Worm (Caenorhabditis elegans) whole organism, L4 larva: Measurements from ENCODE around the gene hda-2.

Experiments used
- D1046.2 ChIP-seq: fragments of 200-800 bp; sonication (Bioruptor generic); IDR thresholded peaks from 2 replicates; pipeline ENCODE4 v1.3.6; 2022; ENCODE audit warnings: missing genetic modification characterization, missing compliant biosample characterization
- F26F4.8 ChIP-seq: fragments of 200-800 bp; sonication (Bioruptor generic); conservative IDR thresholded peaks from 2 replicates; pipeline ENCODE4 v1.3.6; 2022; ENCODE audit warnings: missing genetic modification characterization, missing compliant biosample characterization
- Y105C5A.15 ChIP-seq: fragments of 200-800 bp; sonication (Bioruptor generic); IDR thresholded peaks from 2 replicates; pipeline ENCODE4 v1.3.6; 2022; ENCODE audit warnings: missing genetic modification characterization, missing compliant biosample characterization
- ZK546.5 ChIP-seq, 2 experiments: sonication (generic microtip); optimal IDR thresholded peaks; 2 replicates each; lab custom pipeline; 2017; ENCODE audit warnings: missing biosample characterization in 2 of 2, missing genetic modification characterization in 2 of 2
- aly-2 ChIP-seq: sonication (generic microtip); optimal IDR thresholded peaks from 2 replicates; lab custom pipeline; 2018; ENCODE audit warnings: missing biosample characterization, missing genetic modification characterization
- ama-1 ChIP-seq: fragments of 150-350 bp; optimal IDR thresholded peaks from 2 replicates; lab custom pipeline; 2014; ENCODE audit warnings: inconsistent platforms, mixed read lengths
- attf-4 ChIP-seq: sonication (generic microtip); optimal IDR thresholded peaks from 3 replicates; lab custom pipeline; 2017; ENCODE audit warnings: missing biosample characterization, missing genetic modification characterization
- ceh-28 ChIP-seq: fragments of 150-350 bp; optimal IDR thresholded peaks from 2 replicates; lab custom pipeline; 2014; ENCODE audit warnings: missing biosample characterization, missing genetic modification reagents, missing genetic modification characterization
- ceh-32 ChIP-seq: sonication (generic microtip); optimal IDR thresholded peaks from 2 replicates; lab custom pipeline; 2016; ENCODE audit warnings: mild to moderate bottlenecking, missing genetic modification characterization, missing compliant biosample characterization; ENCODE audit not compliant: poor library complexity
- ceh-62 ChIP-seq: sonication (generic microtip); optimal IDR thresholded peaks from 2 replicates; lab custom pipeline; 2017; ENCODE audit warnings: missing biosample characterization, missing genetic modification characterization
- ceh-82 ChIP-seq: sonication (generic microtip); optimal IDR thresholded peaks from 2 replicates; lab custom pipeline; 2017; ENCODE audit warnings: missing biosample characterization, missing genetic modification characterization
- cey-2 ChIP-seq: sonication (generic microtip); optimal IDR thresholded peaks from 3 replicates; lab custom pipeline; 2017; ENCODE audit warnings: missing genetic modification characterization, mild to moderate bottlenecking, missing compliant biosample characterization, antibody characterized with exemption, borderline replicate concordance; ENCODE audit not compliant: insufficient read depth
- ctbp-1 ChIP-seq: fragments of 200-800 bp; sonication (Bioruptor generic); IDR thresholded peaks from 2 replicates; pipeline ENCODE4 v1.3.6; 2022; ENCODE audit warnings: missing genetic modification reagents, missing genetic modification characterization, missing compliant biosample characterization
- daf-12 ChIP-seq: fragments of 150-350 bp; optimal IDR thresholded peaks from 2 replicates; lab custom pipeline; 2014; ENCODE audit warnings: missing biosample characterization, missing genetic modification reagents, missing genetic modification characterization
- daf-8 ChIP-seq: fragments of 200-800 bp; sonication (Bioruptor generic); IDR thresholded peaks from 2 replicates; pipeline ENCODE4 v1.3.6; 2022; ENCODE audit warnings: missing genetic modification characterization, missing compliant biosample characterization
- dmd-8 ChIP-seq: fragments of 200-800 bp; sonication (Bioruptor generic); IDR thresholded peaks from 2 replicates; pipeline ENCODE4 v1.3.6; 2022; ENCODE audit warnings: missing genetic modification characterization, missing compliant biosample characterization
- dpl-1 ChIP-seq: fragments of 150-350 bp; optimal IDR thresholded peaks from 2 replicates; lab custom pipeline; 2014; ENCODE audit warnings: missing biosample characterization, missing genetic modification reagents, missing genetic modification characterization
- duxl-1 ChIP-seq: sonication (generic microtip); optimal IDR thresholded peaks from 2 replicates; lab custom pipeline; 2016; ENCODE audit warnings: mild to moderate bottlenecking, missing genetic modification characterization, moderate library complexity, missing compliant biosample characterization; ENCODE audit not compliant: poor library complexity
- dve-1 ChIP-seq: sonication (generic microtip); optimal IDR thresholded peaks from 2 replicates; lab custom pipeline; 2017; ENCODE audit warnings: antibody characterized with exemption, mild to moderate bottlenecking, missing genetic modification characterization, missing compliant biosample characterization; ENCODE audit not compliant: insufficient read depth
- egl-43 ChIP-seq: fragments of 200-800 bp; sonication (Bioruptor generic); IDR thresholded peaks from 2 replicates; pipeline ENCODE4 v1.3.6; 2022; ENCODE audit warnings: missing genetic modification reagents, missing genetic modification characterization, missing compliant biosample characterization
- gei-8 ChIP-seq: fragments of 200-800 bp; sonication (Bioruptor generic); optimal IDR thresholded peaks from 2 replicates; lab custom pipeline; 2018; ENCODE audit warnings: mild to moderate bottlenecking, missing genetic modification characterization, missing compliant biosample characterization
- hif-1 ChIP-seq, 2 experiments: sonication (generic microtip); optimal IDR thresholded peaks; 2 replicates each; lab custom pipeline; 2016 to 2017; ENCODE audit warnings: missing compliant biosample characterization in 2 of 2, missing genetic modification characterization in 2 of 2, missing genetic modification reagents in 2 of 2, missing genotype in 2 of 2, mild to moderate bottlenecking in 1 of 2
- hlh-11 ChIP-seq: fragments of 200-800 bp; sonication (Bioruptor generic); optimal IDR thresholded peaks from 2 replicates; lab custom pipeline; 2018; ENCODE audit warnings: mild to moderate bottlenecking, missing genetic modification characterization, missing compliant biosample characterization
- hmg-1.1 ChIP-seq: fragments of 200-800 bp; sonication (Bioruptor generic); IDR thresholded peaks from 2 replicates; pipeline ENCODE4 v1.3.6; 2022; ENCODE audit warnings: missing genetic modification reagents, missing genetic modification characterization, missing compliant biosample characterization
- lim-7 ChIP-seq: fragments of 200-800 bp; sonication (Bioruptor generic); IDR thresholded peaks from 2 replicates; pipeline ENCODE4 v1.3.6; 2022; ENCODE audit warnings: missing genetic modification characterization, missing compliant biosample characterization
- lin-38 ChIP-seq: fragments of 200-800 bp; sonication (Bioruptor generic); IDR thresholded peaks from 2 replicates; pipeline ENCODE4 v1.3.6; 2022; ENCODE audit warnings: missing genetic modification reagents, missing genetic modification characterization, missing compliant biosample characterization
- madf-5 ChIP-seq, 2 experiments: fragments of 200-800 bp; sonication (Bioruptor generic); IDR thresholded peaks; 2 replicates each; pipeline ENCODE4 v1.3.6; 2022; ENCODE audit warnings: missing compliant biosample characterization in 2 of 2, missing genetic modification characterization in 2 of 2
- mes-2 ChIP-seq: sonication (generic microtip); optimal IDR thresholded peaks from 2 replicates; lab custom pipeline; 2016; ENCODE audit warnings: missing genotype, mild to moderate bottlenecking, missing genetic modification characterization, missing compliant biosample characterization; ENCODE audit not compliant: poor library complexity, severe bottlenecking
- nhr-10 ChIP-seq: fragments of 150-350 bp; optimal IDR thresholded peaks from 2 replicates; lab custom pipeline; 2014; ENCODE audit warnings: missing biosample characterization, missing genetic modification characterization
- nhr-11 ChIP-seq: fragments of 150-350 bp; optimal IDR thresholded peaks from 2 replicates; lab custom pipeline; 2014; ENCODE audit warnings: missing biosample characterization, missing genetic modification characterization
- nhr-28 ChIP-seq: fragments of 150-350 bp; optimal IDR thresholded peaks from 2 replicates; lab custom pipeline; 2014; ENCODE audit warnings: missing biosample characterization, missing genetic modification characterization
- nhr-41 ChIP-seq: fragments of 200-800 bp; sonication (Bioruptor generic); IDR thresholded peaks from 2 replicates; pipeline ENCODE4 v1.3.6; 2022; ENCODE audit warnings: missing genetic modification reagents, missing genetic modification characterization, missing compliant biosample characterization
- nhr-48 ChIP-seq: sonication (generic microtip); optimal IDR thresholded peaks from 2 replicates; lab custom pipeline; 2016; ENCODE audit warnings: mild to moderate bottlenecking, missing genetic modification characterization, missing compliant biosample characterization
- nhr-6 ChIP-seq: fragments of 150-350 bp; optimal IDR thresholded peaks from 2 replicates; lab custom pipeline; 2014; ENCODE audit warnings: missing biosample characterization, missing genetic modification characterization
- nhr-76 ChIP-seq: fragments of 150-350 bp; optimal IDR thresholded peaks from 2 replicates; lab custom pipeline; 2014; ENCODE audit warnings: missing biosample characterization, missing genetic modification characterization
- nhr-77 ChIP-seq: fragments of 150-350 bp; optimal IDR thresholded peaks from 2 replicates; lab custom pipeline; 2014; ENCODE audit warnings: missing biosample characterization, missing genetic modification characterization
- pha-4 ChIP-seq, 2 experiments: fragments of 150-350 bp in 1 of 2; fragments of 200-800 bp in 1 of 2; sonication (Bioruptor generic) in 1 of 2; IDR thresholded peaks in 1 of 2; optimal IDR thresholded peaks in 1 of 2; 2 replicates each; pipeline versions ENCODE4 v1.3.6 to Lab custom; 2014 to 2022; ENCODE audit warnings: missing genetic modification characterization in 2 of 2, missing genetic modification reagents in 2 of 2, missing biosample characterization in 1 of 2, missing compliant biosample characterization in 1 of 2
- pqm-1 ChIP-seq: sonication (generic microtip); optimal IDR thresholded peaks from 2 replicates; lab custom pipeline; 2017; ENCODE audit warnings: missing biosample characterization, missing genetic modification characterization
- rbr-2 ChIP-seq: sonication (generic microtip); optimal IDR thresholded peaks from 2 replicates; lab custom pipeline; 2016; ENCODE audit warnings: missing genotype, missing genetic modification characterization, missing compliant biosample characterization
- set-16 ChIP-seq: fragments of 200-800 bp; sonication (Bioruptor generic); IDR thresholded peaks from 2 replicates; pipeline ENCODE4 v1.3.6; 2022; ENCODE audit warnings: missing genetic modification reagents, missing genetic modification characterization, missing compliant biosample characterization
- skn-1 ChIP-seq: fragments of 150-350 bp; optimal IDR thresholded peaks from 2 replicates; lab custom pipeline; 2014; ENCODE audit warnings: missing biosample characterization, missing genetic modification characterization
- snpc-4 ChIP-seq: fragments of 150-350 bp; optimal IDR thresholded peaks from 2 replicates; lab custom pipeline; 2014; ENCODE audit warnings: missing biosample characterization, missing genetic modification characterization
- spr-1 ChIP-seq: sonication (generic microtip); optimal IDR thresholded peaks from 2 replicates; lab custom pipeline; 2016; ENCODE audit warnings: mild to moderate bottlenecking, missing genetic modification characterization, missing compliant biosample characterization
- spr-3 ChIP-seq: fragments of 200-800 bp; sonication (Bioruptor generic); optimal IDR thresholded peaks from 2 replicates; lab custom pipeline; 2018; ENCODE audit warnings: mild to moderate bottlenecking, missing genetic modification characterization, missing compliant biosample characterization
- tra-1 ChIP-seq: fragments of 200-800 bp; sonication (Bioruptor generic); IDR thresholded peaks from 2 replicates; pipeline ENCODE4 v1.3.6; 2022; ENCODE audit warnings: missing genetic modification reagents, missing genetic modification characterization, missing compliant biosample characterization
- unc-130 ChIP-seq: sonication (generic microtip); optimal IDR thresholded peaks from 2 replicates; lab custom pipeline; 2016; ENCODE audit warnings: missing genetic modification reagents, missing genetic modification characterization, missing compliant biosample characterization
- zag-1 ChIP-seq: fragments of 150-350 bp; optimal IDR thresholded peaks from 2 replicates; lab custom pipeline; 2014; ENCODE audit warnings: missing biosample characterization, missing genetic modification characterization
- zfp-2 ChIP-seq: sonication (generic microtip); optimal IDR thresholded peaks from 2 replicates; lab custom pipeline; 2016; ENCODE audit warnings: mild to moderate bottlenecking, missing genetic modification characterization, missing compliant biosample characterization
- zip-11 ChIP-seq: fragments of 200-800 bp; sonication (Bioruptor generic); IDR thresholded peaks from 2 replicates; pipeline ENCODE4 v1.3.6; 2022; ENCODE audit warnings: missing genetic modification characterization, missing compliant biosample characterization
- zip-2 ChIP-seq: fragments of 150-350 bp; optimal IDR thresholded peaks from 2 replicates; lab custom pipeline; 2014; ENCODE audit warnings: missing biosample characterization, missing genetic modification characterization
- ztf-11 ChIP-seq: fragments of 150-350 bp; optimal IDR thresholded peaks from 2 replicates; lab custom pipeline; 2014; ENCODE audit warnings: missing biosample characterization, missing genetic modification characterization
- ztf-7 ChIP-seq: fragments of 150-350 bp; optimal IDR thresholded peaks from 2 replicates; lab custom pipeline; 2014; ENCODE audit warnings: missing biosample characterization, missing genetic modification characterization

The hda-2 gene

DNA sequence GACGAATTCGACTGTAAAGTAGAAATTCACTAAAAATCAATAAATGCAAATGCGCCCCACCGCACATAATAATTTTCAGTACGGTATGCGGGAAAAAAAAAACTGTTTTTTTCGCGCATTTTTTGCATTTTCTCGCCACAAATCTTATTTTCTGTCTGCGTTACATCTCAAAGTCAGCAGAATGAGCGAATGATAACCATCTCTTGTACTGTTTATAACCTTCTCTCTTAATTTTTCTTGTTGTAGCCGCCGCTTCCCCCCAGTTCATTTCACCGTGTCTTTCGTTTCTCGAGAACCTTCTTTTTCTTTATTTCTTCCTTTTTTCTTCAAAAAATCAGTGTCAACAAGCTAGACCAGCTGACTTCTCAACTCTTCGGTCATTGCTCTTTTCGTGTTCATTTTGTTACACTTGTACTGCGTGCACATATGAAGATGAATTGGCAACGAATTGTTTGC lies 6.8 kb downstream of the hda-2 start:
- TF ChIP-seq hmg-1.1 (GFP tag; lab: Robert Waterston, UW) = no peak
- no peak for TF ChIP-seq F26F4.8
- TF ChIP-seq skn-1 (tag; lab: Kevin White, UChicago) = no peak
- no peak for TF ChIP-seq madf-5 (GFP tag; IDR thresholded peaks at IDR 0.05; lab: Robert Waterston, UW)
- TF ChIP-seq nhr-28 = peak; percentile 60
- no peak for TF ChIP-seq hif-1 (tag; optimal IDR thresholded peaks at IDR 0.05; lab: Kevin White, UChicago)
- no peak for TF ChIP-seq nhr-10 (tag; lab: Kevin White, UChicago)
- TF ChIP-seq zfp-2 (tag; lab: Kevin White, UChicago) = no peak
- TF ChIP-seq Y105C5A.15 (GFP tag; lab: Robert Waterston, UW) = no peak
- peak; percentile 5 for TF ChIP-seq nhr-6 (tag; lab: Kevin White, UChicago)
- TF ChIP-seq lim-7 (GFP tag; lab: Robert Waterston, UW) = no peak
- TF ChIP-seq nhr-41 = no peak
- 0 out of 2 replicates have a peak, but pooled peaks have one; percentile 3 for TF ChIP-seq dmd-8 (GFP tag; lab: Robert Waterston, UW)
- TF ChIP-seq ZK546.5 (tag; optimal IDR thresholded peaks at IDR 0.05; lab: Kevin White, UChicago) = no peak
- TF ChIP-seq duxl-1 (tag; lab: Kevin White, UChicago) = no peak
- TF ChIP-seq gei-8 (GFP tag; lab: Kevin White, UChicago) = peak; percentile 11
- no peak for TF ChIP-seq ztf-7 (tag; lab: Kevin White, UChicago)
- no peak for TF ChIP-seq egl-43 (GFP tag; lab: Robert Waterston, UW)
- peak; percentile 4 for TF ChIP-seq mes-2
- TF ChIP-seq attf-4 (tag; lab: Kevin White, UChicago) = no peak
- no peak for TF ChIP-seq nhr-48 (tag; lab: Kevin White, UChicago)
- TF ChIP-seq aly-2 (tag; lab: Kevin White, UChicago) = no peak
- TF ChIP-seq ctbp-1 (GFP tag; lab: Robert Waterston, UW) = 0 out of 2 replicates have a peak, but pooled peaks have one; percentile 54
- no peak for TF ChIP-seq zip-2 (tag; lab: Kevin White, UChicago)
- no peak for TF ChIP-seq ceh-62 (tag; lab: Kevin White, UChicago)
- peak; percentile 12 for TF ChIP-seq nhr-77
- TF ChIP-seq zip-11 (GFP tag; lab: Robert Waterston, UW) = no peak
- TF ChIP-seq unc-130 = peak; percentile 17
- no peak for TF ChIP-seq ceh-28
- peak; percentile 63 for TF ChIP-seq hlh-11 (tag; lab: Kevin White, UChicago)
- TF ChIP-seq ama-1 (lab: Kevin White, UChicago) = no peak
- TF ChIP-seq set-16 (GFP tag; lab: Robert Waterston, UW) = no peak
- TF ChIP-seq lin-38 (GFP tag; lab: Robert Waterston, UW) = peak; percentile 93
- no peak for TF ChIP-seq ztf-11 (tag; lab: Kevin White, UChicago)
- no peak for TF ChIP-seq snpc-4
- no peak for TF ChIP-seq D1046.2 (GFP tag; lab: Robert Waterston, UW)
- TF ChIP-seq spr-1 (tag; lab: Kevin White, UChicago) = no peak
- TF ChIP-seq cey-2 (tag; lab: Kevin White, UChicago) = no peak
- TF ChIP-seq nhr-11 (tag; lab: Kevin White, UChicago) = peak; percentile 62
- no peak for TF ChIP-seq rbr-2
- peak; percentile 48 for TF ChIP-seq dve-1 (tag; lab: Kevin White, UChicago)
- no peak for TF ChIP-seq ceh-32 (tag; lab: Kevin White, UChicago)
- no peak for TF ChIP-seq zag-1 (tag; lab: Kevin White, UChicago)
- TF ChIP-seq spr-3 = no peak
- TF ChIP-seq tra-1 (GFP tag; lab: Robert Waterston, UW) = peak; percentile 24; the same call in 1 of the 2 replicates
- no peak for TF ChIP-seq pqm-1 (tag; lab: Kevin White, UChicago)
- no peak for TF ChIP-seq nhr-76 (tag; lab: Kevin White, UChicago)
- no peak for TF ChIP-seq dpl-1
- TF ChIP-seq daf-12 (tag; lab: Kevin White, UChicago) = no peak
- TF ChIP-seq daf-8 (GFP tag; lab: Robert Waterston, UW) = no peak
- no peak for TF ChIP-seq ceh-82 (tag; lab: Kevin White, UChicago)
- no peak for TF ChIP-seq pha-4 (GFP tag; IDR thresholded peaks at IDR 0.05; lab: Robert Waterston, UW)
- peak; percentile 79 for TF ChIP-seq pha-4 (tag; optimal IDR thresholded peaks at IDR 0.05; lab: Kevin White, UChicago)
